Fruit fly (Drosophila melanogaster) whole organism, embryonic: ENCODE data around the gene CG14817.

Source experiments
- CG10267 ChIP-seq: fragments of 200-800 bp; sonication (Bioruptor generic); optimal IDR thresholded peaks from 2 replicates; lab custom pipeline; 2018; ENCODE audit warnings: missing biosample characterization, mild to moderate bottlenecking, missing genetic modification characterization, moderate library complexity
- CG12942 ChIP-seq: fragments of 200-800 bp; sonication (Bioruptor generic); optimal IDR thresholded peaks from 3 replicates; lab custom pipeline; 2016; ENCODE audit warnings: missing biosample characterization, missing genetic modification characterization
- CG13123 ChIP-seq: fragments of 200-800 bp; sonication (Bioruptor generic); optimal IDR thresholded peaks from 2 replicates; lab custom pipeline; 2016; ENCODE audit warnings: missing biosample characterization, missing genetic modification characterization
- CG1647 ChIP-seq: fragments of 200-800 bp; sonication (Bioruptor generic); optimal IDR thresholded peaks from 3 replicates; lab custom pipeline; 2016; ENCODE audit warnings: missing biosample characterization, missing genetic modification characterization
- CG17612 ChIP-seq: fragments of 200-800 bp; sonication (Bioruptor generic); IDR thresholded peaks from 2 replicates; pipeline ENCODE4 v1.3.6; 2022; ENCODE audit warnings: missing biosample characterization, missing genetic modification characterization
- CG2712 ChIP-seq: fragments of 200-800 bp; optimal IDR thresholded peaks from 3 replicates; lab custom pipeline; 2019; ENCODE audit warnings: missing biosample characterization, mild to moderate bottlenecking, missing genetic modification characterization, moderate library complexity
- CG30403 ChIP-seq: fragments of 200-800 bp; sonication (Bioruptor generic); optimal IDR thresholded peaks from 3 replicates; lab custom pipeline; 2016; ENCODE audit warnings: missing biosample characterization, missing genetic modification characterization
- CG32772 ChIP-seq: fragments of 200-800 bp; sonication (Bioruptor generic); IDR thresholded peaks from 2 replicates; pipeline ENCODE4 v1.3.6; 2022; ENCODE audit warnings: missing biosample characterization, missing genetic modification characterization
- CG4404 ChIP-seq: fragments of 200-800 bp; sonication (Bioruptor generic); IDR thresholded peaks from 2 replicates; pipeline ENCODE4 v1.3.6; 2022; ENCODE audit warnings: missing biosample characterization, missing genetic modification characterization
- CG8765 ChIP-seq: fragments of 200-800 bp; sonication (Bioruptor generic); IDR thresholded peaks from 2 replicates; pipeline ENCODE4 v1.3.6; 2022; ENCODE audit warnings: missing biosample characterization, missing genetic modification characterization
- CG9817 ChIP-seq: fragments of 200-800 bp; sonication (Bioruptor generic); optimal IDR thresholded peaks from 2 replicates; lab custom pipeline; 2018; ENCODE audit warnings: missing biosample characterization, mild to moderate bottlenecking, missing genetic modification characterization, moderate library complexity
- CHES-1-like ChIP-seq: fragments of 200-800 bp; sonication (Bioruptor generic); optimal IDR thresholded peaks from 2 replicates; lab custom pipeline; 2016; ENCODE audit warnings: missing biosample characterization, missing genetic modification characterization
- D ChIP-seq, 2 experiments: fragments of 200-800 bp in 1 of 2; fragments of >200 bp in 1 of 2; sonication (Bioruptor generic) in 1 of 2; optimal IDR thresholded peaks; 2 replicates in 1 of 2; 3 replicates in 1 of 2; lab custom pipeline; 2017; ENCODE audit warnings: mild to moderate bottlenecking in 1 of 2, missing biosample characterization in 1 of 2, missing genetic modification characterization in 1 of 2, missing genetic modification reagents in 1 of 2
- Fer1 ChIP-seq: fragments of 200-800 bp; sonication (Bioruptor generic); optimal IDR thresholded peaks from 2 replicates; lab custom pipeline; 2017; ENCODE audit warnings: missing biosample characterization, mild to moderate bottlenecking, missing genetic modification characterization
- H15 ChIP-seq: fragments of 200-800 bp; sonication (Bioruptor generic); IDR thresholded peaks from 3 replicates; pipeline ENCODE4 v1.3.6; 2022; ENCODE audit warnings: missing biosample characterization, missing genetic modification characterization
- HmgD ChIP-seq: fragments of 200-800 bp; sonication (Bioruptor generic); optimal IDR thresholded peaks from 3 replicates; lab custom pipeline; 2016; ENCODE audit warnings: missing biosample characterization, missing genetic modification characterization
- Hr3 ChIP-seq: fragments of 200-800 bp; sonication (Bioruptor generic); optimal IDR thresholded peaks from 3 replicates; lab custom pipeline; 2016; ENCODE audit warnings: missing biosample characterization, missing genetic modification characterization
- Lpt ChIP-seq: fragments of >200 bp; optimal IDR thresholded peaks from 2 replicates; lab custom pipeline; 2018; ENCODE audit warnings: missing biosample characterization, missing genetic modification characterization
- Mad ChIP-seq: fragments of 200-800 bp; sonication (Bioruptor generic); optimal IDR thresholded peaks from 2 replicates; lab custom pipeline; 2016; ENCODE audit warnings: missing biosample characterization, missing genetic modification characterization
- Myb ChIP-seq: fragments of 200-800 bp; sonication (Bioruptor generic); optimal IDR thresholded peaks from 2 replicates; lab custom pipeline; 2016; ENCODE audit warnings: missing biosample characterization, missing genetic modification characterization
- Nf-YA ChIP-seq: fragments of 200-800 bp; sonication (Bioruptor generic); IDR thresholded peaks from 2 replicates; pipeline ENCODE4 v1.3.6; 2022; ENCODE audit warnings: missing biosample characterization, missing genetic modification characterization
- Poxn ChIP-seq: fragments of 200-800 bp; sonication (Bioruptor generic); IDR thresholded peaks from 2 replicates; pipeline ENCODE4 v1.3.6; 2022; ENCODE audit warnings: missing biosample characterization, missing genetic modification characterization
- Ssrp ChIP-seq: fragments of 200-800 bp; sonication (Bioruptor generic); optimal IDR thresholded peaks from 2 replicates; lab custom pipeline; 2018; ENCODE audit warnings: missing biosample characterization, mild to moderate bottlenecking, missing genetic modification characterization, moderate library complexity
- Vsx1 ChIP-seq: fragments of 200-800 bp; sonication (Bioruptor generic); optimal IDR thresholded peaks from 2 replicates; lab custom pipeline; 2017; ENCODE audit warnings: missing biosample characterization, mild to moderate bottlenecking, missing genetic modification characterization, missing genetic modification reagents
- Xbp1 ChIP-seq: fragments of 200-800 bp; sonication (Bioruptor generic); optimal IDR thresholded peaks from 3 replicates; lab custom pipeline; 2016; ENCODE audit warnings: missing biosample characterization, mild to moderate bottlenecking, missing genetic modification characterization
- YL-1 ChIP-seq: fragments of 200-800 bp; sonication (Bioruptor generic); optimal IDR thresholded peaks from 3 replicates; lab custom pipeline; 2017; ENCODE audit warnings: missing biosample characterization, mild to moderate bottlenecking, missing genetic modification characterization
- caup ChIP-seq: fragments of 200-800 bp; sonication (Bioruptor generic); optimal IDR thresholded peaks from 3 replicates; lab custom pipeline; 2017; ENCODE audit warnings: missing biosample characterization, mild to moderate bottlenecking, missing genetic modification characterization, moderate library complexity; ENCODE audit not compliant: severe bottlenecking
- croc ChIP-seq: fragments of 200-800 bp; sonication (Bioruptor generic); conservative IDR thresholded peaks from 3 replicates; pipeline ENCODE4 v1.3.6; 2022; ENCODE audit warnings: missing biosample characterization, missing genetic modification characterization
- en ChIP-seq: fragments of 200-800 bp; sonication (Bioruptor generic); optimal IDR thresholded peaks from 2 replicates; lab custom pipeline; 2016; ENCODE audit warnings: missing biosample characterization, missing genetic modification characterization
- ewg ChIP-seq: fragments of 200-800 bp; sonication (Bioruptor generic); optimal IDR thresholded peaks from 3 replicates; lab custom pipeline; 2017; ENCODE audit warnings: mild to moderate bottlenecking, missing biosample characterization, missing genetic modification reagents, missing genetic modification characterization
- exex ChIP-seq: fragments of 200-800 bp; sonication (Bioruptor generic); optimal IDR thresholded peaks from 4 replicates; lab custom pipeline; 2018; ENCODE audit warnings: missing biosample characterization, mild to moderate bottlenecking, missing genetic modification characterization, moderate library complexity
- gcm ChIP-seq: fragments of 200-800 bp; sonication (Bioruptor generic); optimal IDR thresholded peaks from 2 replicates; lab custom pipeline; 2019; ENCODE audit warnings: missing biosample characterization, mild to moderate bottlenecking, missing genetic modification characterization, moderate library complexity
- grn ChIP-seq: fragments of 200-800 bp; sonication (Bioruptor generic); optimal IDR thresholded peaks from 3 replicates; lab custom pipeline; 2017; ENCODE audit warnings: missing biosample characterization, missing genetic modification characterization
- hbn ChIP-seq: fragments of 200-800 bp; sonication (Bioruptor generic); IDR thresholded peaks from 2 replicates; pipeline ENCODE4 v1.3.6; 2022; ENCODE audit warnings: missing biosample characterization, missing genetic modification characterization; ENCODE audit not compliant: partially characterized antibody
- kah ChIP-seq: fragments of 200-800 bp; sonication (Bioruptor generic); optimal IDR thresholded peaks from 2 replicates; lab custom pipeline; 2018; ENCODE audit warnings: missing biosample characterization, mild to moderate bottlenecking, missing genetic modification characterization
- ken ChIP-seq: fragments of 200-800 bp; sonication (Bioruptor generic); IDR thresholded peaks from 3 replicates; pipeline ENCODE4 v1.3.6; 2022; ENCODE audit warnings: missing biosample characterization, missing genetic modification characterization
- oc ChIP-seq: fragments of 200-800 bp; sonication (Bioruptor generic); optimal IDR thresholded peaks from 2 replicates; lab custom pipeline; 2018; ENCODE audit warnings: missing biosample characterization, mild to moderate bottlenecking, missing genetic modification characterization, moderate library complexity
- pros ChIP-seq: fragments of 200-800 bp; sonication (Bioruptor generic); optimal IDR thresholded peaks from 3 replicates; lab custom pipeline; 2019; ENCODE audit warnings: missing biosample characterization, mild to moderate bottlenecking, missing genetic modification characterization, moderate library complexity
- pzg ChIP-seq: fragments of 200-800 bp; sonication (Bioruptor generic); optimal IDR thresholded peaks from 3 replicates; lab custom pipeline; 2018; ENCODE audit warnings: missing biosample characterization, mild to moderate bottlenecking, missing genetic modification characterization, moderate library complexity
- repo ChIP-seq: fragments of 200-800 bp; sonication (Bioruptor generic); optimal IDR thresholded peaks from 2 replicates; lab custom pipeline; 2016; ENCODE audit warnings: missing biosample characterization, missing genetic modification characterization
- salm ChIP-seq: fragments of 200-800 bp; sonication (Bioruptor generic); optimal IDR thresholded peaks from 2 replicates; lab custom pipeline; 2018; ENCODE audit warnings: missing biosample characterization, mild to moderate bottlenecking, missing genetic modification characterization
- schlank ChIP-seq: fragments of 200-800 bp; sonication (Bioruptor generic); optimal IDR thresholded peaks from 2 replicates; lab custom pipeline; 2018; ENCODE audit warnings: missing biosample characterization, mild to moderate bottlenecking, missing genetic modification characterization
- sr ChIP-seq: fragments of 200-800 bp; sonication (Bioruptor generic); IDR thresholded peaks from 3 replicates; pipeline ENCODE4 v1.3.6; 2022; ENCODE audit warnings: missing biosample characterization, missing genetic modification characterization
- stc ChIP-seq: fragments of 200-800 bp; sonication (Bioruptor generic); IDR thresholded peaks from 2 replicates; pipeline ENCODE4 v1.3.6; 2022; ENCODE audit warnings: missing biosample characterization, missing genetic modification characterization
- tgo ChIP-seq: fragments of 200-800 bp; sonication (Bioruptor generic); IDR thresholded peaks from 3 replicates; pipeline ENCODE4 v1.3.6; 2022; ENCODE audit warnings: missing biosample characterization, missing genetic modification characterization
- tll ChIP-seq, 2 experiments: fragments of 200-800 bp in 1 of 2; fragments of >200 bp in 1 of 2; sonication (Bioruptor generic) in 1 of 2; optimal IDR thresholded peaks; 2 replicates each; lab custom pipeline; 2017 to 2019; ENCODE audit warnings: missing biosample characterization in 2 of 2, missing genetic modification characterization in 2 of 2, mild to moderate bottlenecking in 1 of 2, moderate library complexity in 1 of 2
- toy ChIP-seq: fragments of 200-800 bp; sonication (Bioruptor generic); IDR thresholded peaks from 2 replicates; pipeline ENCODE4 v1.3.6; 2022; ENCODE audit warnings: missing biosample characterization, missing genetic modification characterization
- ttk ChIP-seq: fragments of 200-800 bp; sonication (Bioruptor generic); IDR thresholded peaks from 2 replicates; pipeline ENCODE4 v2.1.2; 2022; ENCODE audit warnings: missing biosample characterization, missing genetic modification characterization
- vfl ChIP-seq: fragments of 200-800 bp; sonication (Bioruptor generic); optimal IDR thresholded peaks from 2 replicates; lab custom pipeline; 2016; ENCODE audit warnings: missing biosample characterization, missing genetic modification characterization
- z ChIP-seq: fragments of 200-800 bp; sonication (Bioruptor generic); IDR thresholded peaks from 3 replicates; pipeline ENCODE4 v1.3.6; 2022; ENCODE audit warnings: missing biosample characterization, missing genetic modification characterization

Gene CG14817

dm6 chrX:1849914-1850313 is 27.2 kb downstream of the CG14817 start (continued):
- TF ChIP-seq CG4404 (GFP tag; lab: Robert Waterston, UW): peak; percentile 41; the same call in 1 of the 2 replicates
- TF ChIP-seq grn (GFP tag; lab: Kevin White, UChicago): peak; percentile 50
- TF ChIP-seq CG32772 (GFP tag; lab: Robert Waterston, UW): peak; percentile 70
- peak; percentile 58 for TF ChIP-seq ewg (GFP tag; lab: Kevin White, UChicago)
- TF ChIP-seq CG9817 (tag; lab: Kevin White, UChicago): peak; percentile 88
- peak; percentile 79 for TF ChIP-seq CG1647 (GFP tag; lab: Kevin White, UChicago)
- TF ChIP-seq CHES-1-like (GFP tag; lab: Kevin White, UChicago): peak; percentile 72
- TF ChIP-seq toy (GFP tag; lab: Robert Waterston, UW): 0 out of 2 replicates have a peak, but pooled peaks have one; percentile 42
- no peak for TF ChIP-seq D (optimal IDR thresholded peaks at IDR 0.05; lab: Kevin White, UChicago)
- TF ChIP-seq D (GFP tag; optimal IDR thresholded peaks at IDR 0.05; lab: Kevin White, UChicago): peak; percentile 64
- TF ChIP-seq ken (GFP tag; lab: Robert Waterston, UW): peak; percentile 54; the same call in 1 of the 3 replicates
- no peak for TF ChIP-seq CG17612 (GFP tag; lab: Robert Waterston, UW)
- TF ChIP-seq sr: no peak
- peak; percentile 48 for TF ChIP-seq en (GFP tag; lab: Kevin White, UChicago)
- TF ChIP-seq pros: no peak
- TF ChIP-seq hbn (GFP tag; lab: Robert Waterston, UW): no peak
- peak; percentile 61 for TF ChIP-seq CG13123 (GFP tag; lab: Kevin White, UChicago)
- TF ChIP-seq tgo (GFP tag; lab: Robert Waterston, UW): peak; percentile 81
- TF ChIP-seq CG30403: peak; percentile 88
- peak; percentile 12 for TF ChIP-seq pzg (GFP tag; lab: Kevin White, UChicago)
- peak; percentile 83 for TF ChIP-seq schlank (tag; lab: Kevin White, UChicago)
- peak; percentile 81 for TF ChIP-seq Vsx1 (GFP tag; lab: Kevin White, UChicago)
- peak; percentile 90 for TF ChIP-seq caup (GFP tag; lab: Kevin White, UChicago)
- TF ChIP-seq CG8765 (GFP tag; lab: Robert Waterston, UW): no peak
- no peak for TF ChIP-seq z (GFP tag; lab: Robert Waterston, UW)
- TF ChIP-seq oc: peak; percentile 63
- TF ChIP-seq HmgD (GFP tag; lab: Kevin White, UChicago): no peak
- TF ChIP-seq Mad (GFP tag; lab: Kevin White, UChicago): peak; percentile 49
- TF ChIP-seq stc (GFP tag; lab: Robert Waterston, UW): peak; percentile 67; the same call in 1 of the 2 replicates
- TF ChIP-seq exex (tag; lab: Kevin White, UChicago): peak; percentile 89
- peak; percentile 53; the same call in 1 of the 3 replicates for TF ChIP-seq H15 (GFP tag; lab: Robert Waterston, UW)
- peak; percentile 83 for TF ChIP-seq Xbp1
- TF ChIP-seq vfl (GFP tag; lab: Kevin White, UChicago): peak; percentile 77
- no peak for TF ChIP-seq tll (GFP tag; optimal IDR thresholded peaks at IDR 0.05; lab: Kevin White, UChicago)
- peak; percentile 68 for TF ChIP-seq salm (tag; lab: Kevin White, UChicago)
- peak; percentile 95 for TF ChIP-seq Fer1 (GFP tag; lab: Kevin White, UChicago)
- TF ChIP-seq repo (GFP tag; lab: Kevin White, UChicago): peak; percentile 62
- TF ChIP-seq croc (GFP tag; lab: Robert Waterston, UW): peak; percentile 39; the same call in 1 of the 3 replicates
- no peak for TF ChIP-seq Lpt (GFP tag; lab: Kevin White, UChicago)
- peak; percentile 70 for TF ChIP-seq Hr3
- peak; percentile 48 for TF ChIP-seq kah
- peak; percentile 76 for TF ChIP-seq CG10267 (tag; lab: Kevin White, UChicago)
- peak; percentile 63 for TF ChIP-seq CG12942 (GFP tag; lab: Kevin White, UChicago)
- TF ChIP-seq Poxn: peak; percentile 66; the same call in 1 of the 2 replicates
- peak; percentile 67 for TF ChIP-seq Ssrp
- TF ChIP-seq Myb: peak; percentile 56
- TF ChIP-seq CG2712 (tag; lab: Kevin White, UChicago): peak; percentile 85
- TF ChIP-seq YL-1 (GFP tag; lab: Kevin White, UChicago): peak; percentile 57
- peak; percentile 45; the same call in 1 of the 2 replicates for TF ChIP-seq ttk (GFP tag; lab: Robert Waterston, UW)
- no peak for TF ChIP-seq Nf-YA (GFP tag; lab: Robert Waterston, UW)
- TF ChIP-seq gcm (GFP tag; lab: Kevin White, UChicago): peak; percentile 70
